Worm (Caenorhabditis elegans): ENCODE data around the gene nhr-216.

The nhr-216 gene

DNA sequence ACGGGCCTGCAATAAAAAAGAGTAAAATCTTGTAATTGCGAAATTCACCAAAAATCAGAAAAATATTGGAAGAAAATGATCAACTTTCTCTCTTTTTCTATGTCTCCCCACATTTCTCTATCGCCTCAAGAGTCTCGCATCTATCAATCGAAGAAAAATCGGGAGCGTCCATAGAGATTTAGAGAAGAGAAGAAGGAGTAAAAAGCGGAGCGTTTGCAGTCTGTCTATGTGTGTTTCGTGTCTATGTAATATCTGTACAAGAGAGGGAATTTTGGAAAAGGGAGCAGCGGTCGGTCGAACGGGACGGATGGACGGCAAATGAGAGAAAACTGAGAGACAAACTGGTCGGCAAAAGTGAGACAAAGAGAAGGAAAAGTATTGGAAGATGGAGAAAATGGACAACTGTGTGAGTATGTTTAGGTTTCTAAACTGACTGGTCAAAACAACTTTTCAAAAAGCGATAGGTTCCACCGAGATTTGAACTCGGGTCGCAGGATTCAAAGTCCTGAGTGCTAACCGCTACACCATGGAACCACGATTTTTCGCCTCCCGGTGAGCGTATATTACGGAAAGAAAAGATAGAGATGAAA lies 28.9 kb downstream of the nhr-216 start (continued):
- TF ChIP-seq nhr-48 (tag; optimal IDR thresholded peaks at IDR 0.05): peak; percentile 72
- no peak for TF ChIP-seq daf-8 (GFP tag; IDR thresholded peaks at IDR 0.05)
- no peak for TF ChIP-seq Y75B8A.6 (GFP tag; IDR thresholded peaks at IDR 0.05)
- TF ChIP-seq nhr-102 (tag; optimal IDR thresholded peaks at IDR 0.05): no peak
- no peak for TF ChIP-seq nhr-237 (tag; optimal IDR thresholded peaks at IDR 0.05)
- no peak for TF ChIP-seq lin-15B (tag; optimal IDR thresholded peaks at IDR 0.05)
- TF ChIP-seq daf-16 (GFP tag; optimal IDR thresholded peaks at IDR 0.05): peak; percentile 58 to 81
- peak; percentile 79 for TF ChIP-seq daf-16 (tag; optimal IDR thresholded peaks at IDR 0.05)
- TF ChIP-seq F49E8.2 (tag; optimal IDR thresholded peaks at IDR 0.05; ENCODE audit: borderline replicate concordance): no peak
- TF ChIP-seq skn-1 (tag; optimal IDR thresholded peaks at IDR 0.05): no peak
- TF ChIP-seq mes-2 (tag; optimal IDR thresholded peaks at IDR 0.05; ENCODE audit: poor library complexity, severe bottlenecking): peak; percentile 35
- TF ChIP-seq nhr-77 (tag; optimal IDR thresholded peaks at IDR 0.05): peak; percentile 60
- no peak for TF ChIP-seq nhr-41 (GFP tag; IDR thresholded peaks at IDR 0.05)
- TF ChIP-seq fkh-10 (GFP tag; optimal IDR thresholded peaks at IDR 0.05): no peak
- no peak for TF ChIP-seq unc-130 (GFP tag; optimal IDR thresholded peaks at IDR 0.05)
- TF ChIP-seq snpc-1.2 (GFP tag; IDR thresholded peaks at IDR 0.05): no peak; the same call in 1 of the 2 replicates
- peak; percentile 85 for TF ChIP-seq hlh-11 (tag; optimal IDR thresholded peaks at IDR 0.05)
- no peak for TF ChIP-seq php-3 (GFP tag; IDR thresholded peaks at IDR 0.05)
- no peak for TF ChIP-seq fos-1 (tag; optimal IDR thresholded peaks at IDR 0.05)
- no peak for TF ChIP-seq ceh-32 (tag; optimal IDR thresholded peaks at IDR 0.05; ENCODE audit: poor library complexity)
- peak in 1 of 2 experiments; percentile 41 for TF ChIP-seq unc-62 (GFP tag; optimal IDR thresholded peaks at IDR 0.05 in 1 of 2)
- no peak for TF ChIP-seq unc-62 (tag; optimal IDR thresholded peaks at IDR 0.05)
- no peak for TF ChIP-seq ctbp-1 (GFP tag; IDR thresholded peaks at IDR 0.05)
- TF ChIP-seq madf-5 (GFP tag; IDR thresholded peaks at IDR 0.05): no peak
- TF ChIP-seq lin-29 (GFP tag; IDR thresholded peaks at IDR 0.05): no peak
- TF ChIP-seq ceh-82 (tag; optimal IDR thresholded peaks at IDR 0.05): no peak
- no peak for TF ChIP-seq lin-38 (GFP tag; IDR thresholded peaks at IDR 0.05)
- TF ChIP-seq F37D6.2 (tag; optimal IDR thresholded peaks at IDR 0.05): no peak
- peak in 1 of 2 experiments; percentile 29 for TF ChIP-seq mdl-1 (tag; optimal IDR thresholded peaks at IDR 0.05)
- no peak for TF ChIP-seq madf-9 (GFP tag; conservative IDR thresholded peaks at IDR 0.05)
- 0 out of 2 replicates have a peak, but pooled peaks have one; percentile 29 for TF ChIP-seq dmd-9 (GFP tag; IDR thresholded peaks at IDR 0.05)
- peak; percentile 29 for TF ChIP-seq rbr-2 (tag; optimal IDR thresholded peaks at IDR 0.05)
- peak; percentile 17 for TF ChIP-seq pqm-1 (tag; optimal IDR thresholded peaks at IDR 0.05)
- no peak for TF ChIP-seq ztf-11 (tag; optimal IDR thresholded peaks at IDR 0.05)
- TF ChIP-seq Y48G9A.11 (GFP tag; IDR thresholded peaks at IDR 0.05): no peak
- no peak for TF ChIP-seq daf-19 (GFP tag; conservative IDR thresholded peaks at IDR 0.05)
- no peak for TF ChIP-seq nhr-111 (GFP tag; optimal IDR thresholded peaks at IDR 0.05)
- TF ChIP-seq T26A8.4 (GFP tag; IDR thresholded peaks at IDR 0.05): no peak; the same call in 1 of the 2 replicates
- peak; percentile 59; the same call in 1 of the 2 replicates for TF ChIP-seq lim-7 (GFP tag; IDR thresholded peaks at IDR 0.05)
- TF ChIP-seq hlh-30 (tag; optimal IDR thresholded peaks at IDR 0.05; ENCODE audit: insufficient read depth): no peak
- TF ChIP-seq arid-1 (GFP tag; conservative IDR thresholded peaks at IDR 0.05): no peak
- no peak for TF ChIP-seq nhr-76 (tag; optimal IDR thresholded peaks at IDR 0.05)
- no peak for TF ChIP-seq zag-1 (tag; optimal IDR thresholded peaks at IDR 0.05)
- no peak for TF ChIP-seq nhr-11 (tag; optimal IDR thresholded peaks at IDR 0.05)
- TF ChIP-seq zfp-2 (tag; optimal IDR thresholded peaks at IDR 0.05): no peak
- peak; percentile 54 for TF ChIP-seq mep-1 (tag; optimal IDR thresholded peaks at IDR 0.05)
- TF ChIP-seq spr-3 (GFP tag; optimal IDR thresholded peaks at IDR 0.05): peak; percentile 41
- TF ChIP-seq zip-2 (tag; optimal IDR thresholded peaks at IDR 0.05): no peak
- no peak for TF ChIP-seq egl-27 (tag; optimal IDR thresholded peaks at IDR 0.05)
- TF ChIP-seq set-16 (GFP tag; IDR thresholded peaks at IDR 0.05): no peak
- TF ChIP-seq lin-13 (GFP tag; optimal IDR thresholded peaks at IDR 0.05): peak; percentile 28
- TF ChIP-seq Y5F2A.4 (GFP tag; optimal IDR thresholded peaks at IDR 0.05): no peak
